Worm (Caenorhabditis elegans) whole organism, midembryonic: ENCODE measurements around the gene F40H3.3.

ENCODE experiments used
- T22C8.4 ChIP-seq: fragments of 200-800 bp; sonication (Bioruptor generic); IDR thresholded peaks from 2 replicates; pipeline ENCODE4 v1.3.6; 2022; ENCODE audit warnings: missing genetic modification characterization, missing compliant biosample characterization
- cog-1 ChIP-seq: sonication (generic microtip); optimal IDR thresholded peaks from 2 replicates; lab custom pipeline; 2016; ENCODE audit warnings: missing genetic modification characterization, missing compliant biosample characterization
- flt-1 ChIP-seq: fragments of 200-800 bp; sonication (Bioruptor generic); IDR thresholded peaks from 2 replicates; pipeline ENCODE4 v1.3.6; 2022; ENCODE audit warnings: missing genetic modification characterization, missing compliant biosample characterization
- klf-2 ChIP-seq: fragments of 200-800 bp; sonication (Bioruptor generic); conservative IDR thresholded peaks from 2 replicates; pipeline ENCODE4 v1.3.6; 2022; ENCODE audit warnings: missing genetic modification reagents, missing genetic modification characterization, missing compliant biosample characterization
- med-1 ChIP-seq: sonication (generic microtip); optimal IDR thresholded peaks from 2 replicates; lab custom pipeline; 2017; ENCODE audit warnings: missing genetic modification characterization, mild to moderate bottlenecking, missing compliant biosample characterization, antibody characterized with exemption, missing genetic modification reagents; ENCODE audit not compliant: insufficient read depth
- ref-1 ChIP-seq: fragments of 200-800 bp; sonication (Bioruptor generic); conservative IDR thresholded peaks from 2 replicates; pipeline ENCODE4 v1.3.6; 2022; ENCODE audit warnings: missing genetic modification reagents, missing genetic modification characterization, missing compliant biosample characterization
- tab-1 ChIP-seq: fragments of 200-800 bp; sonication (Bioruptor generic); IDR thresholded peaks from 2 replicates; pipeline ENCODE4 v1.3.6; 2022; ENCODE audit warnings: missing genetic modification characterization, missing compliant biosample characterization
- ztf-23 ChIP-seq: fragments of 200-800 bp; sonication (Bioruptor generic); IDR thresholded peaks from 2 replicates; pipeline ENCODE4 v1.3.6; 2022; ENCODE audit warnings: missing genetic modification reagents, missing genetic modification characterization, missing compliant biosample characterization
- ztf-29 ChIP-seq: fragments of 200-800 bp; sonication (Bioruptor generic); IDR thresholded peaks from 2 replicates; pipeline ENCODE4 v1.3.6; 2022; ENCODE audit warnings: missing genetic modification reagents, missing genetic modification characterization, missing compliant biosample characterization

The F40H3.3 gene

DNA sequence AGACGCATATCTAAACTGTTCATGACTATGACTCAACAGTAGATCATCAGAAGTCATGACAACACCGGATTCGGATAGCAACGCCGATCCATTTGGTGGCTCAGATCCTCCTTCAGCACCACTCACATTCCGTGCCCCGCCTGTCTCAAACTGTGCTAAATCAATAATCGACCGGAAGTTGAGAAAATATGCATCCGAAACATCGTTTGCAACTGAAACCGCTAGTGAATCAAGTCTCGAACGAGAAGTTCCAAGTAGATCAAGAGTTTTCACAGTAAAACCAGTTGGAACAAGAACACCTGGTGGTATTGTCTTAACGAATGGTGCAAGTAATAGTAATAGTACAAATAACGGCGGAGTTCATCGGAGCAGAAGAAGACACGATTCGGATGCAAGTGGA lies 24.2 kb upstream of the F40H3.3 start:
- no peak for TF ChIP-seq T22C8.4 (GFP tag; lab: Robert Waterston, UW)
- no peak for TF ChIP-seq ztf-23
- no peak for TF ChIP-seq ztf-29
- TF ChIP-seq cog-1 (tag; lab: Kevin White, UChicago), result no peak
- no peak for TF ChIP-seq klf-2 (GFP tag; lab: Robert Waterston, UW)
- TF ChIP-seq tab-1 (GFP tag; lab: Robert Waterston, UW), result no peak
- TF ChIP-seq flt-1 (GFP tag; lab: Robert Waterston, UW), result no peak
- TF ChIP-seq ref-1, result no peak
- no peak for TF ChIP-seq med-1 (GFP tag; lab: Kevin White, UChicago)

DNA sequence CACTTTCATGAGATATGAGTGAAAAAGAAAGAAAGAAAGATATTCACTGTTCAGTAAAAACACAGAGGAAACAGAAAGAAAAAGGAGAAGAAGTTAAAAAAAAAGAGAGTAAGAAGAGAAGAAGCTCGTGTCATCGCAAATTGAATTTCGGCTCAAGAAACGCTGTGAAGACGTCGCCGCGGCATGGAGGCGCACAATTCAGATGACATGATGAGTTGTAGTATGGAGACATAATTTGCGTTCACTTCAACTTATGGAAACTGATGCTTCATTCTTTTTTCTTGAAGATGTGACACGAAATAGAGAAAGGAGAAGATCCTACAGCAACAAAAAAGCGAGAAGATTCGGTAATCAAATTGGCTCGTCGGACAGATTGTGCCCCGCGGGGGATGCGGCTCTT lies 22.9 kb upstream of the F40H3.3 start:
- no peak for TF ChIP-seq flt-1 (GFP tag; lab: Robert Waterston, UW)
- TF ChIP-seq T22C8.4 (GFP tag; lab: Robert Waterston, UW), result no peak
- no peak for TF ChIP-seq med-1 (GFP tag; lab: Kevin White, UChicago)
- no peak for TF ChIP-seq ztf-23
- no peak for TF ChIP-seq klf-2 (GFP tag; lab: Robert Waterston, UW)
- TF ChIP-seq ref-1, result no peak
- TF ChIP-seq ztf-29, result no peak
- no peak for TF ChIP-seq cog-1 (tag; lab: Kevin White, UChicago)
- no peak for TF ChIP-seq tab-1 (GFP tag; lab: Robert Waterston, UW)

DNA sequence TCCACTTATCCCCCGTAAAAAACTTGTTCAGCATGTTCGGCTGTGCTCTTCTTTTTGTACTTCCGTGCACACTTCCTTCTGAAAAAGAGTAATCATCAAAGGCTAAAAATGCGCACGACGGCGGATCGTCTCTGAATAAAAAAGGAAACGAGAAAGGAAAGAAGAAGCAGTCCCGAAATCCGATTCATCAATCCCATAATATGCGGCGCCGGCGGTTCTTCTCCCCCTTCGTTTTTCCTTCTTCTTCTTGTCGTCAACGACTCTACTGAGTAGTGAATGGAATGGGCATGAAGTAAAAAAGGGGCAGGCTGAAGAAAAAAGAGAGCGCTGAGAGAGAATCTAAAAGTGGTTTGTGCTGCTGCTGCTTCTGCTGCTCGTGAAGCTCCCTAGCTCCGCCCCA lies 21.9 kb upstream of the F40H3.3 start:
- TF ChIP-seq flt-1 (GFP tag; lab: Robert Waterston, UW) (no peak), cog-1 (tag; lab: Kevin White, UChicago) (no peak), T22C8.4 (GFP tag; lab: Robert Waterston, UW) (no peak), ref-1 (no peak), klf-2 (GFP tag; lab: Robert Waterston, UW) (no peak), med-1 (GFP tag; lab: Kevin White, UChicago) (no peak), tab-1 (GFP tag; lab: Robert Waterston, UW) (no peak), ztf-23 (no peak)

DNA sequence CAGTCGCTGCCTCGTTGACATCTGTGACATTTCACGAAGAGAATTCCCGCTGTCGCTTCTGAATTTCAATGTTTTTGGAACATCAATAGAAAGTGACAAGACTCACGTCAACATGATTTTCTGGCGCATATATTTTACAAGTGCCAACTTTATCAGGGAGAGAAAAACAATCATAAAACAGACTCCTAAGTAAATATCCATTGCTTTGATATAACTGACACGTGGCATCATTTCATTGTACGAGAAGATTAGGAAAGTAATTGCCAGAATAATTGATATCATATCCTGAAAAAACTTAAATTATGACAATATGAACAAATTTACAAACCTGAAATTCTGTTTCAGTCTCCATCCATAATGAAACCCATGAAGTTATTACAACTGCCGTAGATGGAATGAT lies 13.2 kb upstream of the F40H3.3 start:
- TF ChIP-seq klf-2 (GFP tag; lab: Robert Waterston, UW) (no peak), ref-1 (no peak), med-1 (GFP tag; lab: Kevin White, UChicago) (no peak), cog-1 (tag; lab: Kevin White, UChicago) (no peak), T22C8.4 (GFP tag; lab: Robert Waterston, UW) (no peak), flt-1 (GFP tag; lab: Robert Waterston, UW) (no peak), tab-1 (GFP tag; lab: Robert Waterston, UW) (no peak), ztf-23 (no peak), ztf-29 (no peak)

DNA sequence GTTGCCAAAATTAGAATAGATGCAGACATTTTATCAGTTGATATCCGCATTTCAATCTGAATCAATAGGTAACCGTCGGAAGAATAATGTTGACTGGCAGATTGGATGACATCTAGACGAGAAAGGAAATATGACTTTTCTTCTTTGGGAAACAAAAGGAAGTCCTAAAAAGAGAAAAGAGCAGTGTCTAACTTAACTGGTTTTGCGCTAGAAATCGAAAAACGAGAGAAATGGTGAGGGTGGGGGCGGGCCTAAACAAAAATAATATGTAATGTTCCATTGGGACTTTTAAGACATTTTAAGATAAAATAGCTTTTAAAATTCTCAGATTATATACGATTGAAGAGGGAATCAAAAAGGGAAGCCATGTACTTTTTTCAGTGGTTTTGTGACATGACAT lies 10.3 kb upstream of the F40H3.3 start, which contains the start of gene exp-1:
Gene exp-1 (minus strand): TSS at position 101 of the 400 bp plus-strand sequence.
- no peak for TF ChIP-seq cog-1 (tag; lab: Kevin White, UChicago)
- TF ChIP-seq tab-1 (GFP tag; lab: Robert Waterston, UW), result no peak
- no peak for TF ChIP-seq flt-1 (GFP tag; lab: Robert Waterston, UW)
- no peak for TF ChIP-seq T22C8.4 (GFP tag; lab: Robert Waterston, UW)
- TF ChIP-seq ref-1, result no peak
- TF ChIP-seq ztf-23, result no peak

DNA sequence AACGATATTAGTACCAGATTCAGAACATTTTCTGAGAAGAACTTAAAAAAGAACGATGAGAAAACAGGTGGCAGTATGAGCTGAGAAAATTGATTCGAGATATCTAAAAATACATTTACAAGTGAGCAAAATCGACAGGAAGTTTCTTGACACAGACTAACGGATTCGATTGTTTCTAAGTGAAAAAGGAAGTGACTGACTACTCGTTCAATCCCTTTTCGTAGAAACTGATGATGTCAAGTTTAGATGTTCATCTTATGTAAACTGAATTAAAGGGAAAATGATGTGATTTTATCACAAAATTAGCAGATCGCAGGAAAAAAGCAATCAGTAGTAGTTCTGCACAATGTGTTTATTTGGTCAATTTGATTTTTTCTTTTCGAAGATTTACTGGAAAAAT lies 6.2 kb upstream of the F40H3.3 start:
- TF ChIP-seq ref-1, result no peak
- no peak for TF ChIP-seq flt-1 (GFP tag; lab: Robert Waterston, UW)
- no peak for TF ChIP-seq ztf-23
- no peak for TF ChIP-seq ztf-29
- no peak for TF ChIP-seq T22C8.4 (GFP tag; lab: Robert Waterston, UW)
- TF ChIP-seq tab-1 (GFP tag; lab: Robert Waterston, UW), result no peak
- TF ChIP-seq cog-1 (tag; lab: Kevin White, UChicago), result no peak
- no peak for TF ChIP-seq med-1 (GFP tag; lab: Kevin White, UChicago)
- TF ChIP-seq klf-2 (GFP tag; lab: Robert Waterston, UW), result no peak

DNA sequence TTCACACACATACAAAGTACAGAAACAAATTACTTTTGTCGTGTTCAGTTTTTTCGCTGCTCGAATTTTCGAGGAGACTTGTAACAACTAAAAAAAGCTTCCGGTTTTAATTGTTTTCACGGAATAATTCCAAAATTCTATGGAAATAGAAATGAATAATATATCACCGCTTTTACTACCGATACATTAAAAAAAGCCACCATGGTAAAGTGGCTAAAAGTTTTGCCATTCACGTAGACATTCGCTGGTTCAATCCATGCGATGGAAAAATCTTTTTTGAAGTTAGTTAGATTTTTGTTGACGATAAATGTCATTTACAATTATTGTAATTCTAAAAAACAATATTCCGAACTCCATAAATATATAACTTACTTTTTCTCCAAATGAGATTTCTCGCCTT lies 2.6 kb upstream of the F40H3.3 start:
- TF ChIP-seq T22C8.4 (GFP tag; lab: Robert Waterston, UW) (no peak), flt-1 (GFP tag; lab: Robert Waterston, UW) (no peak), ref-1 (no peak), ztf-23 (no peak), cog-1 (tag; lab: Kevin White, UChicago) (no peak), klf-2 (GFP tag; lab: Robert Waterston, UW) (no peak), tab-1 (GFP tag; lab: Robert Waterston, UW) (no peak), ztf-29 (no peak), med-1 (GFP tag; lab: Kevin White, UChicago) (no peak)

DNA sequence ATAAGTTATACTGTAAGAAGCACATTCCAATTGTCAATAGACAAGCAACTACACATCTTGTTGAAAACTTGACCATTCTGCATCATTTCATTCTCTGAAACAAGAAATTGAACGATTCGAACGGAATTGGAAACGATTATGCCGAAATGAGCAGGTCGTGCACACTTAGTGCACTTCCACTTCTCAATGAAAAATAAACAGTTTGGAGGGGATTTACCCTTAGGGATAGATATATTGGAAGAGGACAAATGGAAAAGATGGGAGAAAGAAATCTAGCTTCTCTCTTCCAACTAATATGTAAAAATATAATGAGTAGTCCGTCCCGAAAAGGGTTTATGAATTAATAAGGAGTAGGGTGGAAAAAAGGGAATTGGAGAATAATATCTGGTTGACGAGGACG lies 2.2 kb upstream of the F40H3.3 start, which contains the start of gene hst-3.1:
Gene hst-3.1 (minus strand): TSS at position 101 of the 400 bp plus-strand sequence.
- TF ChIP-seq tab-1 (GFP tag; lab: Robert Waterston, UW) (no peak), ztf-29 (no peak), flt-1 (GFP tag; lab: Robert Waterston, UW) (no peak), ref-1 (no peak), T22C8.4 (GFP tag; lab: Robert Waterston, UW) (no peak), med-1 (GFP tag; lab: Kevin White, UChicago) (no peak)

DNA sequence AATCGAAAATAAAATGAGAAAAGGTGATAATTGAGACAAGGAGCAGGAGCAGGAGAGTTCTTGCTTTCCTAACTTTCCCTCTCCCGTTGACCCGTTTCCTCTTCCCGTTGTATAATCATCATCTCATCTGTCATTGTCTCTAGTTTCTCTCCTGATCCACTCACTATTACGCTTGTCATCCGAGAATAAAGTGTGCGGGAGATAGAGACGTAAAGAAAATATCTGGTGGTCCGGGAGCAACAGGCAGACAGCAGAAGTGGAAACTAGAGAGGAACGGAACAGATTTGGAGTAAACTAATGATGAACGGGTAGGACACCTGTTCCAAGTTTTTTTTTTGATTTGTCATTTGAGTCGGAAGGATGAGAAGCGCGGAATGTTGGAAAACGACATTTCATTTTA lies 1.1 kb upstream of the F40H3.3 start:
- TF ChIP-seq ztf-23, result no peak
- no peak for TF ChIP-seq T22C8.4 (GFP tag; lab: Robert Waterston, UW)
- no peak for TF ChIP-seq cog-1 (tag; lab: Kevin White, UChicago)

DNA sequence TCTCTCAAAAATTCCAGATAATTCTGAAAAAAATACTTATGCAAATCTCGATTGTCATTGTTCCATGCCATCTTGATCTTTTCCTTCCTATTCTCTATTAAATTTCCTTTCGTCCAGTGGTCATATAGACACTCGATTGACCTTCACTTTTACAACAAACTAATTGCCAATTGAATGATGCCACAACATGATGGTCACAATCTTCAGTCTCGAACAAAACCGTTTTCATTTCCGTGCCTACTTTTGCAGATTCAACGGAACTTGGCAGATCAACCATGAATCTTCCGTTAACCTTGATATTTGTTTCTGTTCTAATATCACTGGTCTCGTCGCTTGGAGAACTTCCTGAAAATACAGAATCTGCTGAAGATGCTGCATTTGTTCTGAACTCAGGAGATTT lies 2.1 kb downstream of the F40H3.3 start, which contains the start of gene F40H3.2:
Gene F40H3.2 (plus strand): TSS at position 250 of the 400 bp plus-strand sequence.
- TF ChIP-seq cog-1 (tag; lab: Kevin White, UChicago) (no peak), ztf-23 (no peak), flt-1 (GFP tag; lab: Robert Waterston, UW) (no peak), T22C8.4 (GFP tag; lab: Robert Waterston, UW) (no peak), med-1 (GFP tag; lab: Kevin White, UChicago) (no peak), ztf-29 (no peak), ref-1 (no peak), klf-2 (GFP tag; lab: Robert Waterston, UW) (no peak), tab-1 (GFP tag; lab: Robert Waterston, UW) (no peak)
